Fruit fly (Drosophila melanogaster): Measurements from ENCODE around the gene Galk.

Galk gene

DNA sequence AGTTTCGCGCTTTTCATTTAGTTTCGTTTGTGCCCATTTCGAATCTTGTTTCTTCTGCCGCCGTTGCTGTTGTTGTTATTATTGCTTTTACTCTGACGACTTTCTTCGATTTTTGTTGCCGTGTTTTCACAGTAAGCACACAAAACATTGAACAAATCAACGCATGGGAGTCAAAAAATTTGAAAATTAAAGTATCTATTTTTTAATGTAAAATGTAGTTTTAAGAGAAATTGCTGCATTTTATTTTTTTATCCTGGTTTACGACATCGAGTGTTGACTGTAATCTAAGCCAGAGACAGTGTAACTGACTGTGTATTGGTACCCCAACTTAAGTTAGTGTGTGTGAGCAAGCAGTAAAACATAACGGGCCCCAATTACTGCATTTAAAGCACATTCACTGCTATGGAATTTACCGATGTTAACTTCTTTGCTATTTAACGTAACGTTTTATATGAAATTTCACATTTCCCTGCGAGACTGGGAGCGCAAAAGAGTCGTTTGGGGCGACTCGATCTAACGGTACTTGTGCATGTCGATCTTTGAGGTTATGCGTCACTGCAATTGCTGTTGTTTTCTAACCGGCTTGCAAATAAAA is 10.4 kb upstream of the Galk start (continued):
- TF ChIP-seq sima (GFP tag; optimal IDR thresholded peaks at IDR 0.05) (no peak), trem (tag; optimal IDR thresholded peaks at IDR 0.05) (peak; percentile 44), B-H2 (GFP tag; optimal IDR thresholded peaks at IDR 0.05) (no peak), NfI (GFP tag; optimal IDR thresholded peaks at IDR 0.05) (no peak), Dp (GFP tag; optimal IDR thresholded peaks at IDR 0.05) (no peak), D19A (tag; optimal IDR thresholded peaks at IDR 0.05) (peak; percentile 50), CG15696 (tag; optimal IDR thresholded peaks at IDR 0.05) (no peak), CG33557 (GFP tag; optimal IDR thresholded peaks at IDR 0.05) (no peak), CkIIα-i1 (GFP tag; IDR thresholded peaks at IDR 0.05) (no peak), exex (tag; optimal IDR thresholded peaks at IDR 0.05) (no peak), CG11247 (GFP tag; IDR thresholded peaks at IDR 0.05) (peak; percentile 49; the same call in 1 of the 2 replicates), CG10543 (GFP tag; optimal IDR thresholded peaks at IDR 0.05) (no peak), klu (GFP tag; IDR thresholded peaks at IDR 0.05) (peak; percentile 26; the same call in 1 of the 2 replicates), CG17359 (tag; optimal IDR thresholded peaks at IDR 0.05) (peak; percentile 84), salm (tag; optimal IDR thresholded peaks at IDR 0.05) (peak; percentile 34), CG7928 (GFP tag; optimal IDR thresholded peaks at IDR 0.05) (no peak), nerfin-1 (tag; optimal IDR thresholded peaks at IDR 0.05) (peak; percentile 35), CG1832 (GFP tag; optimal IDR thresholded peaks at IDR 0.05) (no peak), zen (tag; optimal IDR thresholded peaks at IDR 0.05) (peak; percentile 8), MBD-R2 (GFP tag; IDR thresholded peaks at IDR 0.05) (peak; percentile 51; the same call in 1 of the 2 replicates), ro (GFP tag; IDR thresholded peaks at IDR 0.05) (no peak), kni (GFP tag; optimal IDR thresholded peaks at IDR 0.05) (no peak), CG6272 (GFP tag; IDR thresholded peaks at IDR 0.05) (0 out of 2 replicates have a peak, but pooled peaks have one; percentile 42), so (GFP tag; IDR thresholded peaks at IDR 0.05) (peak; percentile 65; the same call in 2 of the 3 replicates), gce (GFP tag; IDR thresholded peaks at IDR 0.05) (0 out of 3 replicates have a peak, but pooled peaks have one; percentile 46), Poxn (GFP tag; IDR thresholded peaks at IDR 0.05) (no peak), schlank (tag; optimal IDR thresholded peaks at IDR 0.05) (no peak), CG10209 (GFP tag; optimal IDR thresholded peaks at IDR 0.05) (peak; percentile 34), Mad (GFP tag; optimal IDR thresholded peaks at IDR 0.05) (peak; percentile 7), CG4404 (GFP tag; IDR thresholded peaks at IDR 0.05) (peak; percentile 36; the same call in 1 of the 2 replicates), Elba2 (GFP tag; optimal IDR thresholded peaks at IDR 0.05) (no peak), CG31388 (GFP tag; optimal IDR thresholded peaks at IDR 0.05) (peak; percentile 31), HmgD (GFP tag; optimal IDR thresholded peaks at IDR 0.05) (no peak), pan (optimal IDR thresholded peaks at IDR 0.05) (no peak), pan (GFP tag; optimal IDR thresholded peaks at IDR 0.05 in 1 of 2, IDR thresholded peaks at IDR 0.05 in 1 of 2) (peak in 1 of 2 experiments; percentile 78), CG5953 (GFP tag; IDR thresholded peaks at IDR 0.05) (peak; percentile 27; the same call in 1 of the 2 replicates), CG6854 (GFP tag; optimal IDR thresholded peaks at IDR 0.05) (no peak), Sry-δ (GFP tag; optimal IDR thresholded peaks at IDR 0.05) (no peak), Oaz (GFP tag; IDR thresholded peaks at IDR 0.05) (no peak), ap (GFP tag; IDR thresholded peaks at IDR 0.05) (peak; percentile 45), insv (GFP tag; optimal IDR thresholded peaks at IDR 0.05) (no peak), bsh (GFP tag; optimal IDR thresholded peaks at IDR 0.05) (peak in 1 of 2 experiments; percentile 79), CG2678 (tag; optimal IDR thresholded peaks at IDR 0.05) (no peak), CG32532 (GFP tag; IDR thresholded peaks at IDR 0.05) (peak; percentile 73), zen2 (GFP tag; IDR thresholded peaks at IDR 0.05; ENCODE audit: partially characterized antibody) (no peak), Fer2 (tag; optimal IDR thresholded peaks at IDR 0.05) (no peak), kah (GFP tag; optimal IDR thresholded peaks at IDR 0.05) (no peak), E2f2 (GFP tag; IDR thresholded peaks at IDR 0.05) (peak; percentile 22; the same call in 1 of the 2 replicates), crp (GFP tag; optimal IDR thresholded peaks at IDR 0.05) (no peak), CG4730 (GFP tag; IDR thresholded peaks at IDR 0.05) (no peak)
